Worm (Caenorhabditis elegans) whole organism, young adult: ENCODE measurements around the gene K06H6.2.

Experiments
- F49E8.2 ChIP-seq: sonication (generic microtip); optimal IDR thresholded peaks from 3 replicates; lab custom pipeline; 2017; ENCODE audit warnings: missing genetic modification characterization, mild to moderate bottlenecking, missing compliant biosample characterization, antibody characterized with exemption, moderate library complexity; ENCODE audit not compliant: insufficient read depth
- akir-1 ChIP-seq: fragments of 200-800 bp; sonication (Bioruptor generic); optimal IDR thresholded peaks from 2 replicates; lab custom pipeline; 2018; ENCODE audit warnings: mild to moderate bottlenecking, missing genetic modification characterization, moderate library complexity, missing compliant biosample characterization
- ama-1 ChIP-seq, 3 experiments: fragments of 150-350 bp in 1 of 3; sonication (generic microtip) in 2 of 3; optimal IDR thresholded peaks; 2 replicates each; lab custom pipeline; 2014 to 2018; ENCODE audit warnings: missing biosample characterization in 2 of 3, missing genetic modification characterization in 2 of 3, missing genetic modification reagents in 2 of 3
- attf-5 ChIP-seq: fragments of 200-800 bp; sonication (Bioruptor generic); optimal IDR thresholded peaks from 2 replicates; lab custom pipeline; 2018; ENCODE audit warnings: mild to moderate bottlenecking, missing genetic modification characterization, missing compliant biosample characterization
- nfya-2 ChIP-seq: fragments of 200-800 bp; sonication (Bioruptor generic); IDR thresholded peaks from 2 replicates; pipeline ENCODE4 v1.3.6; 2022; ENCODE audit warnings: missing genetic modification reagents, missing genetic modification characterization, missing compliant biosample characterization
- snpc-1.3 ChIP-seq: sonication (generic microtip); optimal IDR thresholded peaks from 2 replicates; lab custom pipeline; 2017; ENCODE audit warnings: missing genetic modification characterization, mild to moderate bottlenecking, missing compliant biosample characterization, antibody characterized with exemption, moderate library complexity, missing genotype, missing genetic modification reagents; ENCODE audit not compliant: insufficient read depth
- unc-130 ChIP-seq: sonication (generic microtip); optimal IDR thresholded peaks from 2 replicates; lab custom pipeline; 2016; ENCODE audit warnings: missing genetic modification reagents, missing genetic modification characterization, missing compliant biosample characterization
- unc-62 ChIP-seq: fragments of 150-350 bp; optimal IDR thresholded peaks from 2 replicates; lab custom pipeline; 2014; ENCODE audit warnings: missing biosample characterization, missing genetic modification reagents, missing genetic modification characterization

ce11 chrV:541470-541869 lies 44.1 kb upstream of the K06H6.2 start:
- no peak for TF ChIP-seq unc-62 (GFP tag; lab: Kevin White, UChicago)
- TF ChIP-seq unc-130 (GFP tag; lab: Kevin White, UChicago) = no peak
- no peak for TF ChIP-seq snpc-1.3 (tag; lab: Kevin White, UChicago)
- no peak for TF ChIP-seq ama-1 (optimal IDR thresholded peaks at IDR 0.05; lab: Kevin White, UChicago)
- TF ChIP-seq ama-1 (GFP tag; optimal IDR thresholded peaks at IDR 0.05; lab: Kevin White, UChicago) = no peak
- no peak for TF ChIP-seq F49E8.2 (tag; lab: Kevin White, UChicago)
- TF ChIP-seq attf-5 = no peak
- no peak for TF ChIP-seq akir-1 (GFP tag; lab: Kevin White, UChicago)
- TF ChIP-seq nfya-2 (GFP tag; lab: Robert Waterston, UW) = no peak
